Fruit fly (Drosophila melanogaster) whole organism, larva: Measurements from ENCODE around the gene CG4942.

Experiments used
- noc ChIP-seq: fragments of 200-800 bp; sonication (Bioruptor generic); optimal IDR thresholded peaks from 3 replicates; lab custom pipeline; 2019; ENCODE audit warnings: missing biosample characterization, mild to moderate bottlenecking, missing genetic modification characterization, moderate library complexity

CG4942 gene

DNA sequence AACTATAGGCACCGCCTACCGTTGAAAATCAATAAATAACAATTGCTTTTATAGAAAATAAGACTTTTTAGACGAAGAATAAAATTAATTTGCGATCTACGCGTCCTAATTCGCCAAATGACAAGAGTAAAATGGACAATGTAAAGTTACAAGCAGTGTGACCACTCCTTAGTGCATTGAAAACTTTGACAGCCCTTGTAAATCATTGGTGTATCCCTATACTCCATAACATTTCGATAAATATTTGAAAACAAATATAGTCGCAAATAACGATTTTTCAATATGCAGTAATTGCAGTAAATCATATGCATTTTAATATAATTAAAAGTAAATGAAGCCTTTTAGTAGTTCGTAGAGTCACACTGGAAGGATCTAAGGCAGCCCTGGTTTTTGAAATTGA, 10.1 kb upstream of the CG4942 start:
- no peak for TF ChIP-seq noc (tag; lab: Kevin White, UChicago)

DNA sequence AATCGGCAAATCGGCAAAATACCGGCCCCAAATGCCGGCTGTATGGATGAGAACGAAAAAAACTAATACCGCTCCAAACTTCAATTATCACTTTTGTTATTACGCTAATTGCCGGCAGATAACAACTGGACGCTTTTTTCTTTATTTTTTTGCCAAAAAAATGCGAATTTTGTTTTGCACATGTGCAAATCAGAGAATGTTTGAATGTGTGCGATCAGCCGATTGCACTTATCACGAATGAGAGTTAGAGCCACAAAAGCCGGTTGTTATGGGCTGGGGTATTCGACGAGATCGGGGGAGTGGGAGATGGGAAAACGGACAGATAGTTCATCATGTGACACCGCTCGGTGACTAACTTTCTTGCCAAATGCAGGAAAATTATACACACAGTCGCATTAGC, 9.3 kb upstream of the CG4942 start:
- peak; percentile 54 for TF ChIP-seq noc (tag; lab: Kevin White, UChicago)

- no peak for TF ChIP-seq noc (tag; lab: Kevin White, UChicago)
These were observed 8.6 kb upstream of the CG4942 start for dm6 chr3L:9064207-9064754.

- TF ChIP-seq noc (tag; lab: Kevin White, UChicago), result peak; percentile 15
These were observed 7.7 kb upstream of the CG4942 start for dm6 chr3L:9064976-9065761.

- TF ChIP-seq noc (tag; lab: Kevin White, UChicago), result peak; percentile 91
These were observed 6.9 kb upstream of the CG4942 start, which contains the start of gene Argk1 for dm6 chr3L:9065997-9066441. Gene Argk1, minus strand, starts transcription at chr3L:9066027.

dm6 chr3L:9066509-9067021, 6.3 kb upstream of the CG4942 start:
- peak; percentile 40 for TF ChIP-seq noc (tag; lab: Kevin White, UChicago)

dm6 chr3L:9072062-9072730, 709 bp upstream of the CG4942 start:
- TF ChIP-seq noc (tag; lab: Kevin White, UChicago), result no peak

DNA sequence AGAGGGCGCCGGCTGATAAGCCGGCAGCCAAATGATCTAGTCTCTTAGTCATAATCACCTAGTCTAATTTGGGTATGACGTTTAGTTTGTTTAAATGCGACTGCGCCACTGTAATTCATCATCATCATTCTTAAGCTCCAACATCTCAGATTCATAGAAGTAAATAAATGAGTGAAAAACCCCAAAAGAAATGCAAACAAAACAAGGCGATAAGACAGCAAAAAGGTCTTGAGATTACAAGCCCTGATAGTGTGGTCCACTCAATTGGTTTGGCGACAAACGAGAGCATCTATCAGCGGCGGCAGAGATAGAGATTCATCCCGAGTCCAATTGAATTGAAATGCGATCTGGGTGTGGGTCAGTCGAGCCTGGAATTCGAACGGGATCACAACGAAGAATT, 1.4 kb downstream of the CG4942 start, which contains the start of gene teq:
TSS of gene teq (plus strand) at position 359 of the 400 bp plus-strand sequence.
- TF ChIP-seq noc (tag; lab: Kevin White, UChicago), result no peak

DNA sequence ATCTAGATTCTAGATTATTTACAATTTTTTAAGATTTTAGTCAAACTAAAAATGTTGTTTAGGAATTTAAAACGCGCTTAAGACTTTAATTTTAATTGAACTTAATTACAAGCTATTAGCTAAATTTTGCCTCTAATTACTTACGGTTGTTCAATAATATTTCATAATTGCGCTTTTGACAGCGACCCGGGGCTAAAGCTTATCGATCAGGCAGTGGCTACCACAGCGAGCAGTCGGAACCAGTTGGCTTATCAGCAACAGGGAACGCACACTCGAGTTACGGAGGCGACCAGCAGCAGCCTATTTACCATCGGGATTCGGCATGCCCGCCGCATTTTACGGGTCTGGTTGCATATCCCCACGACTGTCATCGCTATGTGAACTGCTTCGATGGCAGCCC, 2.0 kb downstream of the CG4942 start:
- peak; percentile 43 for TF ChIP-seq noc (tag; lab: Kevin White, UChicago)

- TF ChIP-seq noc (tag; lab: Kevin White, UChicago), result no peak
These were observed 19.6 kb downstream of the CG4942 start, which contains the start of gene CG32032 for dm6 chr3L:9092356-9093103. Gene CG32032, plus strand, starts transcription at chr3L:9093053.

dm6 chr3L:9094980-9095425, 22.1 kb downstream of the CG4942 start:
- TF ChIP-seq noc (tag; lab: Kevin White, UChicago), result peak; percentile 42

DNA sequence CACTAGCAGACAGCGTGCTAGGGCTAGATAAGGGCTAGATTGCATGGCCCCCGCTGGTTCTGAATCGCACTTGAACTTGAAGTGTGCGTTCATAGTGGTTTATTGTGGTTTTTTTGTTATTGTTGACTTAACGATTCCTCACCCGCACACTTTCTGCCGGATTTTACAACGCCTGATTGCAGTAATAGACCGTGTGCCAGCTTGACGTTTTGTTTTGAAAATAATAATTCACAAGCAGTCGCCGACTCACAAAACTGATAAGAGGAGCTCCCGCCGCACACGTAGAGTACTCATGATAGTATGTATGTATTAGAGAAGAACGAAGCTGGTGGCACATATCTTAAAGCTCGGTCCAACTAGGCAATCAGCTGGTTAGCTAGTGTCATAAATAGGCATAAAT, 22.8 kb downstream of the CG4942 start:
- TF ChIP-seq noc (tag; lab: Kevin White, UChicago), result no peak

dm6 chr3L:9096648-9097047, 23.7 kb downstream of the CG4942 start, which contains the start of gene CG13315:
Gene CG13315, plus strand, starts transcription at chr3L:9096877.
- peak; percentile 18 for TF ChIP-seq noc (tag; lab: Kevin White, UChicago)

- TF ChIP-seq noc (tag; lab: Kevin White, UChicago), result no peak
These were observed 40.8 kb downstream of the CG4942 start for dm6 chr3L:9113582-9114282.
